Worm (Caenorhabditis elegans) whole organism, dauer: ENCODE results near the gene clh-2.

Experiments used
- unc-62 ChIP-seq: sonication (generic microtip); optimal IDR thresholded peaks from 2 replicates; lab custom pipeline; 2017; ENCODE audit warnings: missing biosample characterization, missing genetic modification reagents, missing genetic modification characterization

The clh-2 gene

ce11 chrII:11390865-11391264 is 39.2 kb downstream of the clh-2 start, which contains the start of gene shn-1:
shn-1 (minus strand) TSS chrII:11390965.
- no peak for TF ChIP-seq unc-62 (GFP tag; lab: Kevin White, UChicago)

- TF ChIP-seq unc-62 (GFP tag; lab: Kevin White, UChicago), result no peak
These were observed 40.7 kb downstream of the clh-2 start for ce11 chrII:11392390-11392789.

ce11 chrII:11393787-11394186 is 42.1 kb downstream of the clh-2 start:
- no peak for TF ChIP-seq unc-62 (GFP tag; lab: Kevin White, UChicago)

ce11 chrII:11396217-11396616 is 44.5 kb downstream of the clh-2 start:
- TF ChIP-seq unc-62 (GFP tag; lab: Kevin White, UChicago), result no peak

ce11 chrII:11398787-11399186 is 47.1 kb downstream of the clh-2 start:
- TF ChIP-seq unc-62 (GFP tag; lab: Kevin White, UChicago), result no peak

- TF ChIP-seq unc-62 (GFP tag; lab: Kevin White, UChicago), result no peak
These were observed 48.7 kb downstream of the clh-2 start for ce11 chrII:11400386-11400785.

ce11 chrII:11409678-11410133 is 58.0 kb downstream of the clh-2 start, which contains the start of gene C05D12.7:
C05D12.7 (plus strand) TSS chrII:11410083.
- no peak for TF ChIP-seq unc-62 (GFP tag; lab: Kevin White, UChicago)

- TF ChIP-seq unc-62 (GFP tag; lab: Kevin White, UChicago), result no peak
These were observed 64.0 kb downstream of the clh-2 start, which contains the start of gene C05D12.1 for ce11 chrII:11415672-11416071. C05D12.1 (minus strand) TSS chrII:11415772.

ce11 chrII:11417999-11418398 is 66.3 kb downstream of the clh-2 start, which contains the start of gene C05D12.2:
C05D12.2 (plus strand) TSS chrII:11418299.
- TF ChIP-seq unc-62 (GFP tag; lab: Kevin White, UChicago), result no peak

- TF ChIP-seq unc-62 (GFP tag; lab: Kevin White, UChicago), result no peak
These were observed 66.8 kb downstream of the clh-2 start for ce11 chrII:11418476-11418875.
